Worm (Caenorhabditis elegans): Measurements from ENCODE around the gene dnj-18.

The dnj-18 gene

ce11 chrIII:4649811-4650544, 47.9 kb upstream of the dnj-18 start, which contains the start of gene ppm-2:
TSS of gene ppm-2 (plus strand) at chrIII:4650494.
- TF ChIP-seq ZK546.5 (tag; optimal IDR thresholded peaks at IDR 0.05) (no peak), nhr-43 (tag; optimal IDR thresholded peaks at IDR 0.05; ENCODE audit: poor library complexity, severe bottlenecking) (no peak), nhr-23 (tag; optimal IDR thresholded peaks at IDR 0.05) (peak; percentile 39), nhr-25 (tag; optimal IDR thresholded peaks at IDR 0.05) (peak; percentile 15), mdl-1 (tag; optimal IDR thresholded peaks at IDR 0.05) (peak; percentile 5), elt-1 (tag; optimal IDR thresholded peaks at IDR 0.05) (no peak), snpc-4 (tag; optimal IDR thresholded peaks at IDR 0.05) (no peak), elt-2 (tag; optimal IDR thresholded peaks at IDR 0.05) (peak; percentile 63), tbx-2 (tag; optimal IDR thresholded peaks at IDR 0.05) (no peak), jun-1 (tag; optimal IDR thresholded peaks at IDR 0.05) (peak; percentile 8), R02D3.7 (tag; optimal IDR thresholded peaks at IDR 0.05) (no peak), nhr-28 (tag; optimal IDR thresholded peaks at IDR 0.05) (no peak), ama-1 (optimal IDR thresholded peaks at IDR 0.05) (peak; percentile 12), ceh-9 (tag; optimal IDR thresholded peaks at IDR 0.05) (no peak), nhr-77 (tag; optimal IDR thresholded peaks at IDR 0.05) (no peak)

DNA sequence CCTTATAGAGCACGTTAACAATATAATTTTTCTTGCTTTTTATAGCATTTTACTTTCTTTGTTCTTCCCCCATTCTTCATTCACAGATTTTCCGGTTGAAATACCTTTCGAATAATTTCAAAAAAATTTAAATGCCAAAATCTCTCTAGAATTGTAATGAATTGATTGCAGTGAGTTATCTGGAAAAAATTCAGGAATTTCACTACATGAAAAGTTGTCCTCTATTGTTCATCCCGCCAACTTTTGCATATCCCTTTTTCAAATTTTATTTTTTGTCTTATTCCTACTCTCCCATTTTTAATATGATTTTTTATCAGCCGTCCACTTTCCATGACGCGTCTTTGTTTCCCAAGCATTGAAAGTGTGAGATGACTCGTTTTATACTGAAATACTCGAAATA, 44.5 kb upstream of the dnj-18 start:
- TF ChIP-seq nhr-67 (tag; optimal IDR thresholded peaks at IDR 0.05) (no peak), fos-1 (tag; optimal IDR thresholded peaks at IDR 0.05) (no peak), nhr-43 (tag; optimal IDR thresholded peaks at IDR 0.05; ENCODE audit: poor library complexity, severe bottlenecking) (no peak), jun-1 (tag; optimal IDR thresholded peaks at IDR 0.05) (no peak), nhr-23 (tag; optimal IDR thresholded peaks at IDR 0.05) (no peak), ceh-28 (tag; optimal IDR thresholded peaks at IDR 0.05) (no peak), nhr-28 (tag; optimal IDR thresholded peaks at IDR 0.05) (no peak), daf-12 (tag; optimal IDR thresholded peaks at IDR 0.05) (no peak)

ce11 chrIII:4653912-4654311, 44.0 kb upstream of the dnj-18 start:
- TF ChIP-seq nhr-25 (tag; optimal IDR thresholded peaks at IDR 0.05) = no peak
- TF ChIP-seq ama-1 (optimal IDR thresholded peaks at IDR 0.05) = peak; percentile 19
- TF ChIP-seq lsy-12 (tag; optimal IDR thresholded peaks at IDR 0.05) = peak; percentile 27
- no peak for TF ChIP-seq elt-2 (tag; optimal IDR thresholded peaks at IDR 0.05)
- TF ChIP-seq nhr-43 (tag; optimal IDR thresholded peaks at IDR 0.05; ENCODE audit: poor library complexity, severe bottlenecking) = peak; percentile 66
- TF ChIP-seq unc-39 (tag; optimal IDR thresholded peaks at IDR 0.05) = no peak

- no peak for TF ChIP-seq ztf-11 (tag; optimal IDR thresholded peaks at IDR 0.05)
Measured at ce11 chrIII:4655402-4655801, 42.5 kb upstream of the dnj-18 start, which contains the start of gene T23F11.2. TSS of gene T23F11.2 (minus strand) at chrIII:4655502.

- TF ChIP-seq hmg-11 (tag; optimal IDR thresholded peaks at IDR 0.05) = peak; percentile 76
- TF ChIP-seq nfya-1 (tag; optimal IDR thresholded peaks at IDR 0.05; ENCODE audit: insufficient read depth) = peak; percentile 81
- TF ChIP-seq lin-15B (tag; optimal IDR thresholded peaks at IDR 0.05) = peak; percentile 31
- no peak for TF ChIP-seq egl-27 (tag; optimal IDR thresholded peaks at IDR 0.05)
- TF ChIP-seq ama-1 (optimal IDR thresholded peaks at IDR 0.05) = no peak
- no peak for TF ChIP-seq pqm-1 (tag; optimal IDR thresholded peaks at IDR 0.05)
- TF ChIP-seq aly-2 (tag; optimal IDR thresholded peaks at IDR 0.05) = no peak
- TF ChIP-seq nhr-237 (tag; optimal IDR thresholded peaks at IDR 0.05) = no peak
- TF ChIP-seq nhr-12 (tag; optimal IDR thresholded peaks at IDR 0.05) = no peak
- TF ChIP-seq elt-1 (tag; optimal IDR thresholded peaks at IDR 0.05) = peak; percentile 9
- peak; percentile 48 for TF ChIP-seq mdl-1 (tag; optimal IDR thresholded peaks at IDR 0.05)
- peak; percentile 67 for TF ChIP-seq fkh-10 (GFP tag; optimal IDR thresholded peaks at IDR 0.05)
- TF ChIP-seq ceh-82 (tag; optimal IDR thresholded peaks at IDR 0.05) = no peak
- TF ChIP-seq tbx-2 (tag; optimal IDR thresholded peaks at IDR 0.05) = peak; percentile 8
- peak; percentile 42 for TF ChIP-seq ceh-28 (tag; optimal IDR thresholded peaks at IDR 0.05)
- TF ChIP-seq elt-3 (tag; optimal IDR thresholded peaks at IDR 0.05) = no peak
- TF ChIP-seq nhr-23 (tag; optimal IDR thresholded peaks at IDR 0.05) = no peak
- TF ChIP-seq nhr-28 (tag; optimal IDR thresholded peaks at IDR 0.05) = no peak
- TF ChIP-seq fkh-2 (tag; optimal IDR thresholded peaks at IDR 0.05) = no peak
- TF ChIP-seq unc-39 (tag; optimal IDR thresholded peaks at IDR 0.05) = no peak
- TF ChIP-seq nhr-11 (tag; optimal IDR thresholded peaks at IDR 0.05) = no peak
- no peak for TF ChIP-seq ztf-4 (tag; optimal IDR thresholded peaks at IDR 0.05)
- no peak for TF ChIP-seq nhr-76 (tag; optimal IDR thresholded peaks at IDR 0.05)
- TF ChIP-seq nhr-43 (tag; optimal IDR thresholded peaks at IDR 0.05; ENCODE audit: poor library complexity, severe bottlenecking) = no peak
- no peak for TF ChIP-seq ZK546.5 (tag; optimal IDR thresholded peaks at IDR 0.05)
- no peak for TF ChIP-seq daf-12 (tag; optimal IDR thresholded peaks at IDR 0.05)
- peak; percentile 85 for TF ChIP-seq lin-39 (tag; optimal IDR thresholded peaks at IDR 0.05)
- TF ChIP-seq snpc-4 (tag; optimal IDR thresholded peaks at IDR 0.05) = peak; percentile 49
Measured at ce11 chrIII:4656415-4656814, 41.5 kb upstream of the dnj-18 start.
